Worm (Caenorhabditis elegans) whole organism, late embryonic: ENCODE data around the gene nex-2.

ENCODE experiments used
- mec-3 ChIP-seq: sonication (generic microtip); optimal IDR thresholded peaks from 2 replicates; lab custom pipeline; 2016; ENCODE audit warnings: borderline replicate concordance, missing genetic modification characterization, missing compliant biosample characterization
- pax-1 ChIP-seq: fragments of 150-350 bp; optimal IDR thresholded peaks from 2 replicates; lab custom pipeline; 2014; ENCODE audit warnings: missing biosample characterization, missing genetic modification characterization
- pha-2 ChIP-seq: sonication (generic microtip); optimal IDR thresholded peaks from 2 replicates; lab custom pipeline; 2017; ENCODE audit warnings: mild to moderate bottlenecking, missing genetic modification characterization, missing compliant biosample characterization
- pha-4 ChIP-seq: fragments of 150-350 bp; optimal IDR thresholded peaks from 2 replicates; lab custom pipeline; 2018; ENCODE audit warnings: missing biosample characterization, missing genetic modification reagents, missing genetic modification characterization
- zip-5 ChIP-seq: sonication (generic microtip); optimal IDR thresholded peaks from 2 replicates; lab custom pipeline; 2016; ENCODE audit warnings: missing genetic modification characterization, missing compliant biosample characterization

- TF ChIP-seq pax-1 (no peak), mec-3 (tag; lab: Kevin White, UChicago) (no peak), pha-4 (tag; lab: Kevin White, UChicago) (no peak), pha-2 (no peak), zip-5 (no peak)
These were observed 19.2 kb downstream of the nex-2 start, which contains the start of gene T07A5.7 for ce11 chrIII:10311016-10311415.
